Worm (Caenorhabditis elegans) whole organism, mixed stage, embryonic: ENCODE data around the gene F54D8.10.

ENCODE experiments used
- bed-3 ChIP-seq: fragments of 200-800 bp; sonication (Bioruptor generic); optimal IDR thresholded peaks from 3 replicates; lab custom pipeline; 2018; ENCODE audit warnings: mild to moderate bottlenecking, missing genetic modification characterization, moderate library complexity, missing compliant biosample characterization
- blmp-1 ChIP-seq: fragments of 150-350 bp; optimal IDR thresholded peaks from 2 replicates; lab custom pipeline; 2014; ENCODE audit warnings: missing biosample characterization, missing genetic modification characterization
- ceh-39 ChIP-seq: fragments of 150-350 bp; optimal IDR thresholded peaks from 2 replicates; lab custom pipeline; 2014; ENCODE audit warnings: missing biosample characterization, missing genetic modification characterization
- ceh-43 ChIP-seq: fragments of 200-800 bp; sonication (Bioruptor generic); optimal IDR thresholded peaks from 2 replicates; lab custom pipeline; 2018; ENCODE audit warnings: mild to moderate bottlenecking, missing genetic modification characterization, moderate library complexity, missing compliant biosample characterization
- ceh-83 ChIP-seq: fragments of 200-800 bp; sonication (Bioruptor generic); optimal IDR thresholded peaks from 2 replicates; lab custom pipeline; 2018; ENCODE audit warnings: mild to moderate bottlenecking, missing genetic modification characterization, missing compliant biosample characterization
- ces-1 ChIP-seq: fragments of 150-350 bp; optimal IDR thresholded peaks from 2 replicates; lab custom pipeline; 2014; ENCODE audit warnings: missing biosample characterization, missing genetic modification reagents, missing genetic modification characterization
- cnd-1 ChIP-seq: fragments of 200-800 bp; sonication (Bioruptor generic); optimal IDR thresholded peaks from 2 replicates; lab custom pipeline; 2018; ENCODE audit warnings: mild to moderate bottlenecking, missing genetic modification characterization, missing compliant biosample characterization
- drap-1 ChIP-seq: fragments of 200-800 bp; sonication (Bioruptor generic); optimal IDR thresholded peaks from 3 replicates; lab custom pipeline; 2018; ENCODE audit warnings: mild to moderate bottlenecking, missing genetic modification characterization, missing compliant biosample characterization
- elt-1 ChIP-seq: sonication (generic microtip); optimal IDR thresholded peaks from 2 replicates; lab custom pipeline; 2017; ENCODE audit warnings: missing genetic modification characterization, mild to moderate bottlenecking, missing compliant biosample characterization, antibody characterized with exemption, moderate library complexity, borderline replicate concordance; ENCODE audit not compliant: insufficient read depth
- elt-3 ChIP-seq: fragments of 150-350 bp; optimal IDR thresholded peaks from 2 replicates; lab custom pipeline; 2014; ENCODE audit warnings: missing biosample characterization, missing genetic modification characterization
- flh-1 ChIP-seq: fragments of 200-800 bp; sonication (Bioruptor generic); optimal IDR thresholded peaks from 2 replicates; lab custom pipeline; 2018; ENCODE audit warnings: mild to moderate bottlenecking, missing genetic modification characterization, moderate library complexity, missing compliant biosample characterization
- ham-2 ChIP-seq: fragments of 200-800 bp; sonication (Bioruptor generic); optimal IDR thresholded peaks from 2 replicates; lab custom pipeline; 2018; ENCODE audit warnings: mild to moderate bottlenecking, missing genetic modification characterization, missing compliant biosample characterization
- hlh-1 ChIP-seq: fragments of 150-350 bp; optimal IDR thresholded peaks from 2 replicates; lab custom pipeline; 2014; ENCODE audit warnings: missing biosample characterization, missing genetic modification reagents, missing genetic modification characterization
- lin-13 ChIP-seq: fragments of 150-350 bp; optimal IDR thresholded peaks from 2 replicates; lab custom pipeline; 2014; ENCODE audit warnings: missing biosample characterization, missing genetic modification characterization
- lin-32 ChIP-seq: fragments of 200-800 bp; sonication (Bioruptor generic); optimal IDR thresholded peaks from 2 replicates; lab custom pipeline; 2018; ENCODE audit warnings: mild to moderate bottlenecking, missing genetic modification characterization, missing compliant biosample characterization
- lsy-2 ChIP-seq: fragments of 150-350 bp; optimal IDR thresholded peaks from 2 replicates; lab custom pipeline; 2014; ENCODE audit warnings: missing biosample characterization, missing genetic modification characterization
- mab-5 ChIP-seq: fragments of 150-350 bp; optimal IDR thresholded peaks from 2 replicates; lab custom pipeline; 2014; ENCODE audit warnings: missing biosample characterization, missing genetic modification characterization
- mep-1 ChIP-seq: fragments of 150-350 bp; optimal IDR thresholded peaks from 2 replicates; lab custom pipeline; 2017; ENCODE audit warnings: missing biosample characterization, missing genetic modification reagents, missing genetic modification characterization, inconsistent platforms
- mls-2 ChIP-seq: sonication (generic microtip); optimal IDR thresholded peaks from 2 replicates; lab custom pipeline; 2016; ENCODE audit warnings: mild to moderate bottlenecking, missing genetic modification characterization, moderate library complexity, missing compliant biosample characterization
- nhr-12 ChIP-seq: fragments of 150-350 bp; optimal IDR thresholded peaks from 2 replicates; lab custom pipeline; 2014; ENCODE audit warnings: missing biosample characterization, missing genetic modification characterization
- nhr-2 ChIP-seq: fragments of 150-350 bp; optimal IDR thresholded peaks from 2 replicates; lab custom pipeline; 2014; ENCODE audit warnings: missing biosample characterization, missing genetic modification characterization
- nhr-28 ChIP-seq: fragments of 150-350 bp; optimal IDR thresholded peaks from 2 replicates; lab custom pipeline; 2014; ENCODE audit warnings: missing biosample characterization, missing genetic modification characterization
- nhr-76 ChIP-seq: sonication (generic microtip); optimal IDR thresholded peaks from 2 replicates; lab custom pipeline; 2017; ENCODE audit warnings: missing biosample characterization, missing genetic modification characterization
- snpc-4 ChIP-seq: fragments of 150-350 bp; optimal IDR thresholded peaks from 2 replicates; lab custom pipeline; 2014; ENCODE audit warnings: missing biosample characterization, missing genetic modification characterization
- sptf-1 ChIP-seq: sonication (generic microtip); optimal IDR thresholded peaks from 2 replicates; lab custom pipeline; 2017; ENCODE audit warnings: mild to moderate bottlenecking, missing genetic modification characterization, moderate library complexity, missing compliant biosample characterization
- tbx-8 ChIP-seq: fragments of 200-800 bp; sonication (Bioruptor generic); optimal IDR thresholded peaks from 2 replicates; lab custom pipeline; 2018; ENCODE audit warnings: mild to moderate bottlenecking, missing genetic modification characterization, moderate library complexity, missing compliant biosample characterization
- unc-120 ChIP-seq: sonication (generic microtip); optimal IDR thresholded peaks from 2 replicates; lab custom pipeline; 2017; ENCODE audit warnings: missing genetic modification characterization, missing compliant biosample characterization; ENCODE audit not compliant: poor library complexity, severe bottlenecking
- unc-39 ChIP-seq: fragments of 150-350 bp; optimal IDR thresholded peaks from 2 replicates; lab custom pipeline; 2014; ENCODE audit warnings: missing biosample characterization, missing genetic modification characterization
- unc-62 ChIP-seq: fragments of 150-350 bp; optimal IDR thresholded peaks from 2 replicates; lab custom pipeline; 2014; ENCODE audit warnings: missing biosample characterization, missing genetic modification reagents, missing genetic modification characterization
- zip-8 ChIP-seq: fragments of 150-350 bp; optimal IDR thresholded peaks from 2 replicates; lab custom pipeline; 2014; ENCODE audit warnings: missing biosample characterization, missing genetic modification characterization
- ztf-11 ChIP-seq: fragments of 150-350 bp; optimal IDR thresholded peaks from 2 replicates; lab custom pipeline; 2014; ENCODE audit warnings: missing biosample characterization, missing genetic modification characterization

Gene F54D8.10

ce11 chrIII:5112998-5113397, 18.4 kb downstream of the F54D8.10 start:
- no peak for TF ChIP-seq bed-3 (GFP tag; lab: Kevin White, UChicago)
- TF ChIP-seq snpc-4 (tag; lab: Kevin White, UChicago): no peak
- TF ChIP-seq elt-1: no peak
- no peak for TF ChIP-seq nhr-76 (tag; lab: Kevin White, UChicago)
- TF ChIP-seq ztf-11: no peak
- no peak for TF ChIP-seq nhr-28 (tag; lab: Kevin White, UChicago)
- TF ChIP-seq ces-1: no peak
- no peak for TF ChIP-seq ceh-83 (GFP tag; lab: Kevin White, UChicago)
- TF ChIP-seq blmp-1 (tag; lab: Kevin White, UChicago): no peak
- no peak for TF ChIP-seq mep-1 (tag; lab: Kevin White, UChicago)
- TF ChIP-seq nhr-2: no peak
- TF ChIP-seq flh-1 (GFP tag; lab: Kevin White, UChicago): no peak
- TF ChIP-seq lin-13: no peak
- no peak for TF ChIP-seq unc-62 (GFP tag; lab: Kevin White, UChicago)

- TF ChIP-seq elt-1 (no peak), unc-120 (no peak), mab-5 (tag; lab: Kevin White, UChicago) (no peak), ham-2 (GFP tag; lab: Kevin White, UChicago) (no peak), elt-3 (no peak), lin-13 (no peak), sptf-1 (tag; lab: Kevin White, UChicago) (no peak), flh-1 (GFP tag; lab: Kevin White, UChicago) (no peak), tbx-8 (GFP tag; lab: Kevin White, UChicago) (no peak), cnd-1 (no peak), zip-8 (tag; lab: Kevin White, UChicago) (no peak), unc-39 (tag; lab: Kevin White, UChicago) (no peak), lin-32 (no peak), snpc-4 (tag; lab: Kevin White, UChicago) (no peak), mls-2 (tag; lab: Kevin White, UChicago) (no peak), nhr-12 (tag; lab: Kevin White, UChicago) (no peak), ceh-43 (GFP tag; lab: Kevin White, UChicago) (no peak), nhr-2 (no peak), ceh-39 (tag; lab: Kevin White, UChicago) (no peak)
Measured at ce11 chrIII:5119063-5119462, 24.5 kb downstream of the F54D8.10 start.

- TF ChIP-seq mep-1 (tag; lab: Kevin White, UChicago) (no peak), unc-120 (no peak), flh-1 (GFP tag; lab: Kevin White, UChicago) (no peak), ztf-11 (no peak), nhr-2 (peak; percentile 24), lsy-2 (no peak), lin-32 (peak; percentile 84), ces-1 (no peak), hlh-1 (tag; lab: Kevin White, UChicago) (no peak)
Measured at ce11 chrIII:5120593-5120992, 26.0 kb downstream of the F54D8.10 start.

- TF ChIP-seq bed-3 (GFP tag; lab: Kevin White, UChicago): no peak
- TF ChIP-seq nhr-2: peak; percentile 33
- peak; percentile 68 for TF ChIP-seq elt-1
- peak; percentile 42 for TF ChIP-seq unc-62 (GFP tag; lab: Kevin White, UChicago)
Measured at ce11 chrIII:5124385-5124784, 29.8 kb downstream of the F54D8.10 start.

ce11 chrIII:5125759-5126158, 31.2 kb downstream of the F54D8.10 start:
- no peak for TF ChIP-seq flh-1 (GFP tag; lab: Kevin White, UChicago)
- TF ChIP-seq nhr-2: no peak

ce11 chrIII:5126988-5127387, 32.4 kb downstream of the F54D8.10 start:
- TF ChIP-seq nhr-2: peak; percentile 79
- TF ChIP-seq drap-1 (GFP tag; lab: Kevin White, UChicago): no peak
